Worm (Caenorhabditis elegans): Measurements from ENCODE around the gene T27E4.7.

Gene T27E4.7

DNA sequence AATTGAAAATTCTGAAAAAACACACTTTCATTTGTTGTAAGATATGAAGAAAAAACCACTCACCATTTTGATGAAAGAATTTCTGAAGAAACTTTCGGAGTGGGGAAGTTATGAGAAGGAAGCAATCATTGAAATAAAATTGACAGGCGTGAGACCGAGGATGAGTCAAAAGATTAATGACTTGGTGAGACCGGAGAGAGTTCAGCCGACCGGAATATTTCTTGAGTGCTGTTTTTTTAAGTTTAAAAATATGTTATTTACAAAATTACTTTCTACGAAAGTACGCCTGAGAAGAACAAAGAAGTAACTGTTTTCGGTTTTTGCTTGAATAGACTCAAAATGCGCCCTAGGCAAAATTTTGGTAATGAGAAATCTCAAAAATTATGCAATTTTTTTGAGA lies 19.9 kb downstream of the T27E4.7 start, which contains the start of gene C25E10.10:
Gene C25E10.10 (minus strand): TSS at position 101 of the 400 bp plus-strand sequence.
- TF ChIP-seq hmbx-1 (tag; optimal IDR thresholded peaks at IDR 0.05) (no peak), tbx-11 (GFP tag; IDR thresholded peaks at IDR 0.05) (no peak), ceh-13 (GFP tag; optimal IDR thresholded peaks at IDR 0.05) (no peak), tra-4 (tag; optimal IDR thresholded peaks at IDR 0.05) (no peak), F13C5.2 (tag; optimal IDR thresholded peaks at IDR 0.05) (no peak), pes-1 (GFP tag; IDR thresholded peaks at IDR 0.05) (no peak), hmg-4 (GFP tag; optimal IDR thresholded peaks at IDR 0.05) (no peak), tbx-37 (GFP tag; conservative IDR thresholded peaks at IDR 0.05) (no peak)

DNA sequence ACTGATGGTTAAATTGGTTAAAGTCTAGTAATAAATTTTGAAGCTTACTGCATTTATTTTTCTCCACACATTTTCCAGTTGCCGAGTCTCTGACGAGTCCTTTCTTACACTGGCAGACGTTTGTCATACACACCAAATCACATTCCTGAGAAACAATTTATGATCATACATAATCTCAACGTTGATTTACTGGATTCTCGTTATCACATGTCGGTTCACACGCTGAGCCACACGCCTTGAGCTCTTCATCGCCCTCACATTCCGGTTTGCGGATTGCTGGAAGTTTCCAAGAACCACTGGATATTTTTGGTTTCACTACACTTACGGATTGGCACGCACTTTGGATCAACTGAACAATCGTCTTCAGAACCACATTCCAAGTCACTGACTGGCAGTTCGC lies 20.5 kb downstream of the T27E4.7 start:
- TF ChIP-seq ama-1 (optimal IDR thresholded peaks at IDR 0.05) (no peak), pes-1 (GFP tag; IDR thresholded peaks at IDR 0.05) (no peak), tbx-37 (GFP tag; conservative IDR thresholded peaks at IDR 0.05) (no peak), ceh-13 (GFP tag; optimal IDR thresholded peaks at IDR 0.05) (no peak)

DNA sequence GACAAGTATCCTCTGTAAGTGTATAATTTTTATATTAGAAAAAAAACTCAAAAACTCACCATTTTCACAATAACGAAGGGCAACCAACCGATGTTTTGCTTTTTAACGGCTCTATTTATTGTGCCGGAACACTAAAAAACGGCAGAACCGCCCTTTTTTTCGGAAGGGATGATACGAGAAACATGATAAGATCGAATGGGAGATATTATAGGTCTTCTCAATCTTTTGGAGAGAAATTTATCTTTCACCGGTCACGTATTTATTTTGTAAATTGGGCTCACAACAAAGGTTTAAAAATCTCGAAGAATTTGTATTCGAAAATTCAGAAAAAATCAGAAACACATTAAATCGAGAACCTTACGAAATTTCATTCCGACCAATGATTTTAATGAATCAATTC lies 21.4 kb downstream of the T27E4.7 start, which contains the start of gene swm-1:
Gene swm-1 (minus strand): TSS at position 101 of the 400 bp plus-strand sequence.
- no peak for TF ChIP-seq aly-1 (tag; optimal IDR thresholded peaks at IDR 0.05)
- no peak for TF ChIP-seq tra-4 (tag; optimal IDR thresholded peaks at IDR 0.05)
- no peak for TF ChIP-seq tbx-37 (GFP tag; conservative IDR thresholded peaks at IDR 0.05)
- TF ChIP-seq ceh-36 (tag; optimal IDR thresholded peaks at IDR 0.05), result no peak
- TF ChIP-seq scrt-1 (GFP tag; IDR thresholded peaks at IDR 0.05), result no peak
- no peak for TF ChIP-seq hmbx-1 (tag; optimal IDR thresholded peaks at IDR 0.05)
- no peak for TF ChIP-seq ama-1 (optimal IDR thresholded peaks at IDR 0.05)
- TF ChIP-seq flt-1 (GFP tag; IDR thresholded peaks at IDR 0.05), result no peak
- TF ChIP-seq ceh-13 (GFP tag; optimal IDR thresholded peaks at IDR 0.05), result no peak
- TF ChIP-seq tbx-11 (GFP tag; IDR thresholded peaks at IDR 0.05), result no peak
- no peak for TF ChIP-seq F13C5.2 (tag; optimal IDR thresholded peaks at IDR 0.05)
- TF ChIP-seq hnd-1 (tag; optimal IDR thresholded peaks at IDR 0.05), result no peak
- no peak for TF ChIP-seq B0310.2 (tag; optimal IDR thresholded peaks at IDR 0.05)
- no peak for TF ChIP-seq sea-1 (GFP tag; conservative IDR thresholded peaks at IDR 0.05)

DNA sequence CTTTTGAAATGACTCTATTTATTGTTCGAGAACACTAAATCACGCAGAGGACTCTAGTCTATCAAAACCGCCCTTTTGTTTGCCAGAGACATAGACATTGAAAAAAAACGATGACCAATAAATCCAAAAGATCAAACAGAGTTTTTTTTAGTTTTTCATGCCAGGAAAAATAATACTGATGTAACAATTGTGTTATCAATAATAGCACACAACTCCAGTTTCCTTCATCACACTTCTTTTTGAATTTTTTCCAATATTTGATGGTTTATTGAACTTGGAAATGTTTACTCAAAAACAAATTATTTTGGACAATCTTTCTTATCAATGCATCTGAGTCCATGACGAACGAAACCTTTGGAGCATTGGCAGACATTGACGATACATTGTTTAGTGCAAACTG lies 22.2 kb downstream of the T27E4.7 start, which contains the start of gene C25E10.8:
Gene C25E10.8 (minus strand): TSS at position 101 of the 400 bp plus-strand sequence.
- TF ChIP-seq ama-1 (optimal IDR thresholded peaks at IDR 0.05) (no peak), hmbx-1 (tag; optimal IDR thresholded peaks at IDR 0.05) (no peak), ets-7 (tag; optimal IDR thresholded peaks at IDR 0.05) (no peak), scrt-1 (GFP tag; IDR thresholded peaks at IDR 0.05) (no peak), tra-4 (tag; optimal IDR thresholded peaks at IDR 0.05) (no peak), hnd-1 (tag; optimal IDR thresholded peaks at IDR 0.05) (no peak), sea-1 (GFP tag; conservative IDR thresholded peaks at IDR 0.05) (no peak), flt-1 (GFP tag; IDR thresholded peaks at IDR 0.05) (no peak), hmg-4 (GFP tag; optimal IDR thresholded peaks at IDR 0.05) (no peak)

DNA sequence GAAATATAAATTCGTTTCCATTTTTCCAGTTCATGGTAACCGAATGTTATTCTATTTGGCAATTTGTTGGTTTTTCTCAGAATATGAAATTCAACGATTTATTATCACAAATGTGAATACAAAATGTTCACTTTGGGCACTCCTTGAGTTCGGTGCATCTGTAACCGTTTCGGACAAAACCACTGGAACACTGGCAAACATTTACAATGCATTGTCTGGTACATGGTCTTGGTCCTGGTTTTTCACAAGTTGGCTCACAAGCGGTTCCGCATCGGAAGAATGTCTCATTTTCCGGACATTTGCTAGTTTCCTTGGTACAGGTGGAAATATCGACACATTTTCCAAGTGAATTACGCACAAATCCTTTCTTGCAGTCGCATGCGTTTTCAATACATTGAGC lies 22.9 kb downstream of the T27E4.7 start:
- no peak for TF ChIP-seq scrt-1 (GFP tag; IDR thresholded peaks at IDR 0.05)
- TF ChIP-seq pes-1 (GFP tag; IDR thresholded peaks at IDR 0.05), result no peak
- TF ChIP-seq tbx-11 (GFP tag; IDR thresholded peaks at IDR 0.05), result no peak
- TF ChIP-seq ama-1 (optimal IDR thresholded peaks at IDR 0.05), result no peak

DNA sequence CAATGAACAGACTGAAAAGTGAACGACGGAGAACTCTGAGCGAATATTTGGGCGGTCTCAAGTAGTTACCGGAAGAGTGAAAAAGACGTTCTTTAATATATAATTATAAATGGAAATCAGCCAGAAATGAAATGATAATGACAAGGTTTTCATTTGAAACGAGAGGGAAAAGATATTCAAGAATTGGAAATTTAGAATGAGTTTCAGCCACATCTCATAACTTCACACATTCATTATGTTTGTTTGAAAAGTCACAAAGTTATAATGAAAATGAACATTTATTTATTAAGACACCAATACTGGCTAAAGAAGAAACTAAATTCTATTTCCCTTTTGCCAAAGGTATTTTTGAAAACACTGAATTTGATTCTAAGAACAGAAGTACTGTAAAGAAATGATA lies 25.0 kb downstream of the T27E4.7 start, which contains the start of gene C25E10.7:
Gene C25E10.7 (minus strand): TSS at position 101 of the 400 bp plus-strand sequence.
- TF ChIP-seq pes-1 (GFP tag; IDR thresholded peaks at IDR 0.05), result no peak
- no peak for TF ChIP-seq ceh-13 (GFP tag; optimal IDR thresholded peaks at IDR 0.05)
- TF ChIP-seq sea-1 (GFP tag; conservative IDR thresholded peaks at IDR 0.05), result no peak
- TF ChIP-seq scrt-1 (GFP tag; IDR thresholded peaks at IDR 0.05), result no peak
- no peak for TF ChIP-seq aly-1 (tag; optimal IDR thresholded peaks at IDR 0.05)
- no peak for TF ChIP-seq hnd-1 (tag; optimal IDR thresholded peaks at IDR 0.05)
- TF ChIP-seq tra-4 (tag; optimal IDR thresholded peaks at IDR 0.05), result no peak
- no peak for TF ChIP-seq hmg-4 (GFP tag; optimal IDR thresholded peaks at IDR 0.05)
- TF ChIP-seq hmbx-1 (tag; optimal IDR thresholded peaks at IDR 0.05), result no peak
- TF ChIP-seq tbx-11 (GFP tag; IDR thresholded peaks at IDR 0.05), result no peak
- no peak for TF ChIP-seq ama-1 (optimal IDR thresholded peaks at IDR 0.05)
- TF ChIP-seq ets-7 (tag; optimal IDR thresholded peaks at IDR 0.05), result no peak

DNA sequence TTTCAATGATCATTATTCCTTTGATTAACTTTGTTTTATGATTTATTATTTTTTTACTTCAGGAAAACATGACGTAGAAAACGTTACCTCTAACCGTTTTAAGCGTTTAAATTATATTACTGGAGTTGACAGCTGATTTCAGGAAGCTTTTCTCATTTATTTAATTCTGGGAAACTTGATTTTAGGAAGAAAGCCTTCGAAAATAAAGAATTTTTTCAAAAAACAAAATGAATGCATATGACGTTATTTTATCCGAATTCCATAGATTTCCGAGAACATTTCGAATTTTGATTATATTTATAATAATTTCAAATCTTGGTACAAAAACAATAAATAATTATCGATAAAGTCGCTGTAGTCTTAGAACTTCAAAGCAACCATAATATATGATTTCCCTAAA lies 26.9 kb downstream of the T27E4.7 start:
- TF ChIP-seq ets-7 (tag; optimal IDR thresholded peaks at IDR 0.05) (no peak), hnd-1 (tag; optimal IDR thresholded peaks at IDR 0.05) (no peak), tbx-37 (GFP tag; conservative IDR thresholded peaks at IDR 0.05) (no peak), ceh-36 (tag; optimal IDR thresholded peaks at IDR 0.05) (no peak), hmbx-1 (tag; optimal IDR thresholded peaks at IDR 0.05) (no peak), aly-1 (tag; optimal IDR thresholded peaks at IDR 0.05) (no peak), flt-1 (GFP tag; IDR thresholded peaks at IDR 0.05) (no peak), pes-1 (GFP tag; IDR thresholded peaks at IDR 0.05) (no peak), F13C5.2 (tag; optimal IDR thresholded peaks at IDR 0.05) (no peak), tra-4 (tag; optimal IDR thresholded peaks at IDR 0.05) (no peak), tbx-11 (GFP tag; IDR thresholded peaks at IDR 0.05) (no peak), sea-1 (GFP tag; conservative IDR thresholded peaks at IDR 0.05) (no peak)

DNA sequence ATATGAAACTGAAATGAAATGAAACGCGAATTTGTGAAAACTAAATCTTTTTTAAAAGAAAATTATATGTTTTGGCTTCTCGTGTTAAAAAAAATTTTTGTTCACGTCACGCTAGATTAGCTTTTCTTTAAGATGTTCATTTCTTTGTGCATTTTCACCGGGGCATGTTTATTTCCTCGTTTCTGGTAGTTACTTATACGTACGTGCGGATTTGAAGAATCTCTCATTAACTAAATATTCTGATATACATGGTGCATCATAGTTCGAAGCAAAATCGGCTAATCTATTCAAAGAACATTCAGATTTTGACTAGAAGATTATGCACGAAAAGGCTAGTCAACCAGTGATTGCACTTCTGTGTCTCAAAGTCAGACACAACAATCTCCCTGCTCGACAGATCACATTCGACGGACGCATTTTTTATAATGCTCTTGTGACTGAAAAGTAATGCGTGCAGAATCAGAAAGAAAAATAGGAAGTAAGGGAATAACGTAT lies 28.5 kb downstream of the T27E4.7 start, which contains the start of gene C25E10.17:
Gene C25E10.17 (minus strand): TSS at position 51 of the 495 bp plus-strand sequence.
- TF ChIP-seq tra-4 (tag; optimal IDR thresholded peaks at IDR 0.05), result no peak

DNA sequence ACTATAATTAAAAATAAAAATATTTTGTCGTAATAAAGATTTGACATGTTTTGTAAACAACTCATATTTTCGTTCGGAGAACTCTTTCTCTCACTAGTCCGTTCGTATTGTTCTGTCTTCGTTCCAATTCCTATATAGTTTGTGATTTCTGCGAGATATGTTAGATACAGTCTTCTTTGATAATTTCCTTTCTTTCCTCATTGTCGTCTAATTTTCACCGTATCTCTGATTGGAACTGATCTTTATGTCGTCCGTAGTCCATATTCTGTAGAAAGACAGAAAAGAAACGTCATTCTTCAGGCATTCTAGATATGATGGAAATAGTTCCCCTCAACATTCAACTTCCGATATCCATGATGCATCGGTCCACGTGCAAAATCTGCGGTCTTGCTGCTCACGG lies 31.3 kb downstream of the T27E4.7 start, which contains the start of gene nhr-30:
Gene nhr-30 (plus strand): TSS at position 301 of the 400 bp plus-strand sequence.
- TF ChIP-seq ama-1 (optimal IDR thresholded peaks at IDR 0.05) (no peak), scrt-1 (GFP tag; IDR thresholded peaks at IDR 0.05) (no peak), hmbx-1 (tag; optimal IDR thresholded peaks at IDR 0.05) (no peak)
